Fruit fly (Drosophila melanogaster) whole organism, embryonic: ENCODE data around the gene UQCR-6.4L.

Experiments used
- Abd-B ChIP-seq: fragments of 200-800 bp; sonication (Bioruptor generic); optimal IDR thresholded peaks from 2 replicates; lab custom pipeline; 2018; ENCODE audit warnings: missing biosample characterization, mild to moderate bottlenecking, missing genetic modification characterization, moderate library complexity
- Antp ChIP-seq: fragments of 200-800 bp; sonication (Bioruptor generic); optimal IDR thresholded peaks from 3 replicates; lab custom pipeline; 2016; ENCODE audit warnings: missing biosample characterization, missing genetic modification characterization
- Asciz ChIP-seq: fragments of 200-800 bp; sonication (Bioruptor generic); optimal IDR thresholded peaks from 2 replicates; lab custom pipeline; 2017; ENCODE audit warnings: missing biosample characterization, mild to moderate bottlenecking, missing genetic modification characterization, missing genetic modification reagents
- CG10543 ChIP-seq: fragments of 200-800 bp; sonication (Bioruptor generic); optimal IDR thresholded peaks from 3 replicates; lab custom pipeline; 2017; ENCODE audit warnings: missing biosample characterization, mild to moderate bottlenecking, missing genetic modification characterization, moderate library complexity
- CG10979 ChIP-seq: fragments of 200-800 bp; sonication (Bioruptor generic); optimal IDR thresholded peaks from 2 replicates; lab custom pipeline; 2018; ENCODE audit warnings: missing biosample characterization, mild to moderate bottlenecking, missing genetic modification characterization, moderate library complexity
- CG12391 ChIP-seq: fragments of 200-800 bp; sonication (Bioruptor generic); optimal IDR thresholded peaks from 3 replicates; lab custom pipeline; 2018; ENCODE audit warnings: missing biosample characterization, mild to moderate bottlenecking, missing genetic modification characterization, moderate library complexity
- CG14710 ChIP-seq: fragments of 200-800 bp; sonication (Bioruptor generic); optimal IDR thresholded peaks from 3 replicates; lab custom pipeline; 2019; ENCODE audit warnings: missing biosample characterization, mild to moderate bottlenecking, missing genetic modification characterization, moderate library complexity
- CG14965 ChIP-seq: fragments of 200-800 bp; sonication (Bioruptor generic); optimal IDR thresholded peaks from 2 replicates; lab custom pipeline; 2016; ENCODE audit warnings: missing biosample characterization, missing genetic modification characterization, borderline replicate concordance
- CG18619 ChIP-seq: fragments of 200-800 bp; sonication (Bioruptor generic); optimal IDR thresholded peaks from 3 replicates; lab custom pipeline; 2017; ENCODE audit warnings: missing biosample characterization, mild to moderate bottlenecking, missing genetic modification characterization
- CG2116 ChIP-seq: fragments of 200-800 bp; sonication (Bioruptor generic); optimal IDR thresholded peaks from 3 replicates; lab custom pipeline; 2018; ENCODE audit warnings: missing biosample characterization, mild to moderate bottlenecking, missing genetic modification characterization
- CG32767 ChIP-seq: fragments of 200-800 bp; sonication (Bioruptor generic); IDR thresholded peaks from 2 replicates; pipeline ENCODE4 v1.3.6; 2022; ENCODE audit warnings: missing biosample characterization, missing genetic modification characterization
- CG3281 ChIP-seq: fragments of 200-800 bp; sonication (Bioruptor generic); optimal IDR thresholded peaks from 3 replicates; lab custom pipeline; 2017; ENCODE audit warnings: missing biosample characterization, mild to moderate bottlenecking, missing genetic modification characterization
- CG4820 ChIP-seq: fragments of 200-800 bp; sonication (Bioruptor generic); optimal IDR thresholded peaks from 3 replicates; lab custom pipeline; 2016; ENCODE audit warnings: missing biosample characterization, missing genetic modification characterization
- CG6272 ChIP-seq: fragments of 200-800 bp; sonication (Bioruptor generic); IDR thresholded peaks from 2 replicates; pipeline ENCODE4 v1.3.6; 2022; ENCODE audit warnings: missing biosample characterization, missing genetic modification characterization
- CG8089 ChIP-seq: fragments of 200-800 bp; sonication (Bioruptor generic); optimal IDR thresholded peaks from 3 replicates; lab custom pipeline; 2016; ENCODE audit warnings: missing biosample characterization, missing genetic modification characterization
- CG8388 ChIP-seq: fragments of 200-800 bp; sonication (Bioruptor generic); optimal IDR thresholded peaks from 2 replicates; lab custom pipeline; 2019; ENCODE audit warnings: missing biosample characterization, mild to moderate bottlenecking, missing genetic modification characterization, moderate library complexity
- CG9437 ChIP-seq: fragments of 200-800 bp; sonication (Bioruptor generic); optimal IDR thresholded peaks from 2 replicates; lab custom pipeline; 2018; ENCODE audit warnings: missing biosample characterization, mild to moderate bottlenecking, missing genetic modification characterization
- Dad ChIP-seq: fragments of 200-800 bp; sonication (Bioruptor generic); optimal IDR thresholded peaks from 3 replicates; lab custom pipeline; 2016; ENCODE audit warnings: missing biosample characterization, missing genetic modification characterization
- Dbx ChIP-seq: fragments of 200-800 bp; sonication (Bioruptor generic); IDR thresholded peaks from 3 replicates; pipeline ENCODE4 v1.3.6; 2022; ENCODE audit warnings: missing biosample characterization, missing genetic modification characterization
- Doc3 ChIP-seq: fragments of 200-800 bp; sonication (Bioruptor generic); IDR thresholded peaks from 3 replicates; pipeline ENCODE4 v1.3.6; 2022; ENCODE audit warnings: missing biosample characterization, missing genetic modification characterization; ENCODE audit not compliant: partially characterized antibody
- Dref ChIP-seq: fragments of 200-800 bp; sonication (Bioruptor generic); IDR thresholded peaks from 2 replicates; pipeline ENCODE4 v1.3.6; 2022; ENCODE audit warnings: missing biosample characterization, missing genetic modification characterization
- Gsc ChIP-seq: fragments of 200-800 bp; sonication (Bioruptor generic); IDR thresholded peaks from 2 replicates; pipeline ENCODE4 v1.3.6; 2022; ENCODE audit warnings: missing biosample characterization, missing genetic modification characterization
- H15 ChIP-seq: fragments of 200-800 bp; sonication (Bioruptor generic); IDR thresholded peaks from 3 replicates; pipeline ENCODE4 v1.3.6; 2022; ENCODE audit warnings: missing biosample characterization, missing genetic modification characterization
- H2.0 ChIP-seq: fragments of 200-800 bp; sonication (Bioruptor generic); IDR thresholded peaks from 2 replicates; pipeline ENCODE4 v1.3.6; 2022; ENCODE audit warnings: missing biosample characterization, missing genetic modification characterization
- HLH54F ChIP-seq: fragments of 200-800 bp; sonication (Bioruptor generic); optimal IDR thresholded peaks from 3 replicates; lab custom pipeline; 2016; ENCODE audit warnings: missing biosample characterization, missing genetic modification characterization
- Hmr ChIP-seq: fragments of 200-800 bp; sonication (Bioruptor generic); optimal IDR thresholded peaks from 3 replicates; lab custom pipeline; 2017; ENCODE audit warnings: mild to moderate bottlenecking, missing biosample characterization, missing genetic modification reagents, missing genetic modification characterization
- Lim3 ChIP-seq: fragments of 200-800 bp; sonication (Bioruptor generic); IDR thresholded peaks from 2 replicates; pipeline ENCODE4 v1.3.6; 2022; ENCODE audit warnings: missing biosample characterization, missing genetic modification characterization
- Lpt ChIP-seq: fragments of >200 bp; optimal IDR thresholded peaks from 2 replicates; lab custom pipeline; 2018; ENCODE audit warnings: missing biosample characterization, missing genetic modification characterization
- Mrtf ChIP-seq: fragments of 200-800 bp; sonication (Bioruptor generic); IDR thresholded peaks from 3 replicates; pipeline ENCODE4 v1.3.6; 2022; ENCODE audit warnings: missing biosample characterization, missing genetic modification characterization
- Neu2 ChIP-seq: fragments of 200-800 bp; sonication (Bioruptor generic); optimal IDR thresholded peaks from 3 replicates; lab custom pipeline; 2016; ENCODE audit warnings: missing biosample characterization, missing genetic modification characterization, borderline replicate concordance
- Sox102F ChIP-seq: fragments of 200-800 bp; sonication (Bioruptor generic); optimal IDR thresholded peaks from 2 replicates; lab custom pipeline; 2018; ENCODE audit warnings: missing biosample characterization, mild to moderate bottlenecking, missing genetic modification characterization, moderate library complexity
- aop ChIP-seq: fragments of 200-800 bp; sonication (Bioruptor generic); IDR thresholded peaks from 2 replicates; pipeline ENCODE4 v1.3.6; 2022; ENCODE audit warnings: missing biosample characterization, missing genetic modification characterization
- bigmax ChIP-seq: fragments of 200-800 bp; sonication (Bioruptor generic); optimal IDR thresholded peaks from 2 replicates; lab custom pipeline; 2018; ENCODE audit warnings: missing biosample characterization, mild to moderate bottlenecking, missing genetic modification characterization
- bowl ChIP-seq: fragments of 200-800 bp; sonication (Bioruptor generic); IDR thresholded peaks from 2 replicates; pipeline ENCODE4 v1.3.6; 2022; ENCODE audit warnings: missing biosample characterization, missing genetic modification characterization
- bsh ChIP-seq, 2 experiments: fragments of 200-800 bp; sonication (Bioruptor generic); optimal IDR thresholded peaks; 2 replicates each; lab custom pipeline; 2017 to 2018; ENCODE audit warnings: mild to moderate bottlenecking in 2 of 2, missing biosample characterization in 2 of 2, missing genetic modification characterization in 2 of 2, moderate library complexity in 1 of 2
- cad ChIP-seq: fragments of >200 bp; optimal IDR thresholded peaks from 2 replicates; lab custom pipeline; 2017; ENCODE audit warnings: missing biosample characterization, missing genetic modification characterization
- crol ChIP-seq: fragments of 200-800 bp; sonication (Bioruptor generic); IDR thresholded peaks from 2 replicates; pipeline ENCODE4 v1.3.6; 2022; ENCODE audit warnings: missing biosample characterization, missing genetic modification characterization
- danr ChIP-seq: fragments of 200-800 bp; sonication (Bioruptor generic); IDR thresholded peaks from 2 replicates; pipeline ENCODE4 v1.3.6; 2022; ENCODE audit warnings: missing biosample characterization, missing genetic modification characterization
- dimm ChIP-seq: fragments of 200-800 bp; sonication (Bioruptor generic); IDR thresholded peaks from 2 replicates; pipeline ENCODE4 v1.3.6; 2022; ENCODE audit warnings: missing biosample characterization, missing genetic modification characterization
- dpn ChIP-seq, 2 experiments: fragments of 200-800 bp; sonication (Bioruptor generic); optimal IDR thresholded peaks; 3 replicates each; lab custom pipeline; 2016; ENCODE audit warnings: missing biosample characterization in 2 of 2, missing genetic modification characterization in 2 of 2
- eyg ChIP-seq: fragments of 200-800 bp; sonication (Bioruptor generic); optimal IDR thresholded peaks from 3 replicates; lab custom pipeline; 2016; ENCODE audit warnings: missing biosample characterization, missing genetic modification characterization
- h ChIP-seq: fragments of >200 bp; optimal IDR thresholded peaks from 2 replicates; lab custom pipeline; 2017
- hbn ChIP-seq: fragments of 200-800 bp; sonication (Bioruptor generic); IDR thresholded peaks from 2 replicates; pipeline ENCODE4 v1.3.6; 2022; ENCODE audit warnings: missing biosample characterization, missing genetic modification characterization; ENCODE audit not compliant: partially characterized antibody
- lmd ChIP-seq: fragments of 200-800 bp; sonication (Bioruptor generic); IDR thresholded peaks from 2 replicates; pipeline ENCODE4 v1.3.6; 2022; ENCODE audit warnings: missing biosample characterization, missing genetic modification characterization
- odd ChIP-seq: fragments of 200-800 bp; sonication (Bioruptor generic); optimal IDR thresholded peaks from 2 replicates; lab custom pipeline; 2017; ENCODE audit warnings: missing biosample characterization, mild to moderate bottlenecking, missing genetic modification characterization
- sna ChIP-seq: fragments of 200-800 bp; sonication (Bioruptor generic); IDR thresholded peaks from 2 replicates; pipeline ENCODE4 v1.3.6; 2022; ENCODE audit warnings: missing biosample characterization, missing genetic modification characterization; ENCODE audit not compliant: partially characterized antibody
- sug ChIP-seq: fragments of 200-800 bp; optimal IDR thresholded peaks from 2 replicates; lab custom pipeline; 2019; ENCODE audit warnings: missing biosample characterization, mild to moderate bottlenecking, missing genetic modification characterization, moderate library complexity
- tin ChIP-seq: fragments of 200-800 bp; sonication (Bioruptor generic); optimal IDR thresholded peaks from 3 replicates; lab custom pipeline; 2016; ENCODE audit warnings: missing biosample characterization, missing genetic modification characterization
- trem ChIP-seq: fragments of 200-800 bp; optimal IDR thresholded peaks from 3 replicates; lab custom pipeline; 2019; ENCODE audit warnings: missing biosample characterization, mild to moderate bottlenecking, missing genetic modification characterization, moderate library complexity

UQCR-6.4L gene

dm6 chr3L:16574307-16574946, 7.9 kb downstream of the UQCR-6.4L start, which contains the start of gene mbf1 (continued):
- TF ChIP-seq Doc3 (GFP tag; lab: Robert Waterston, UW) (peak; percentile 29; the same call in 1 of the 3 replicates), danr (GFP tag; lab: Robert Waterston, UW) (no peak), bsh (GFP tag; optimal IDR thresholded peaks at IDR 0.05; lab: Kevin White, UChicago) (peak in 1 of 2 experiments; percentile 1), CG14965 (GFP tag; lab: Kevin White, UChicago) (no peak), CG4820 (GFP tag; lab: Kevin White, UChicago) (no peak), sug (tag; lab: Kevin White, UChicago) (peak; percentile 39), aop (GFP tag; lab: Robert Waterston, UW) (no peak), CG8388 (GFP tag; lab: Kevin White, UChicago) (no peak)

- no peak for TF ChIP-seq cad
- no peak for TF ChIP-seq CG3281 (GFP tag; lab: Kevin White, UChicago)
- TF ChIP-seq Mrtf: no peak
- TF ChIP-seq CG32767 (GFP tag; lab: Robert Waterston, UW): no peak
- TF ChIP-seq crol (GFP tag; lab: Robert Waterston, UW): no peak
- no peak for TF ChIP-seq HLH54F (GFP tag; lab: Kevin White, UChicago)
- no peak for TF ChIP-seq Dad (GFP tag; lab: Kevin White, UChicago)
- no peak for TF ChIP-seq H2.0 (GFP tag; lab: Robert Waterston, UW)
- TF ChIP-seq CG2116 (GFP tag; lab: Kevin White, UChicago): peak; percentile 55
- no peak for TF ChIP-seq lmd (GFP tag; lab: Robert Waterston, UW)
- TF ChIP-seq CG6272 (GFP tag; lab: Robert Waterston, UW): no peak
- TF ChIP-seq CG10543: no peak
- TF ChIP-seq CG12391: no peak
- TF ChIP-seq CG8089: no peak
- peak; percentile 12 for TF ChIP-seq CG14710 (tag; lab: Kevin White, UChicago)
- TF ChIP-seq Asciz (GFP tag; lab: Kevin White, UChicago): no peak
- peak; percentile 62 for TF ChIP-seq Neu2 (GFP tag; lab: Kevin White, UChicago)
- no peak for TF ChIP-seq Sox102F
- no peak for TF ChIP-seq Dbx (GFP tag; lab: Robert Waterston, UW)
- no peak for TF ChIP-seq Gsc (GFP tag; lab: Robert Waterston, UW)
- TF ChIP-seq hbn: peak; percentile 44; the same call in 1 of the 2 replicates
- TF ChIP-seq dpn (GFP tag; optimal IDR thresholded peaks at IDR 0.05; lab: Kevin White, UChicago): no peak
- no peak for TF ChIP-seq CG18619 (GFP tag; lab: Kevin White, UChicago)
- TF ChIP-seq dimm (GFP tag; lab: Robert Waterston, UW): no peak
- TF ChIP-seq CG10979 (tag; lab: Kevin White, UChicago): no peak
- no peak for TF ChIP-seq danr (GFP tag; lab: Robert Waterston, UW)
- TF ChIP-seq sna (GFP tag; lab: Robert Waterston, UW): no peak
- no peak for TF ChIP-seq tin (GFP tag; lab: Kevin White, UChicago)
- TF ChIP-seq H15 (GFP tag; lab: Robert Waterston, UW): no peak
- no peak for TF ChIP-seq Lim3 (GFP tag; lab: Robert Waterston, UW)
- TF ChIP-seq CG9437 (GFP tag; lab: Kevin White, UChicago): no peak
- no peak for TF ChIP-seq Hmr (GFP tag; lab: Kevin White, UChicago)
- no peak for TF ChIP-seq Abd-B (GFP tag; lab: Kevin White, UChicago)
- TF ChIP-seq h (lab: Kevin White, UChicago): no peak
- TF ChIP-seq odd (GFP tag; lab: Kevin White, UChicago): no peak
- no peak for TF ChIP-seq Antp (GFP tag; lab: Kevin White, UChicago)
- peak; percentile 19 for TF ChIP-seq trem (tag; lab: Kevin White, UChicago)
- TF ChIP-seq bigmax (GFP tag; lab: Kevin White, UChicago): no peak
- TF ChIP-seq Lpt: no peak
- no peak for TF ChIP-seq eyg (GFP tag; lab: Kevin White, UChicago)
- peak; percentile 38; the same call in 1 of the 2 replicates for TF ChIP-seq Dref (GFP tag; lab: Robert Waterston, UW)
- no peak for TF ChIP-seq bowl
These were observed 13.5 kb downstream of the UQCR-6.4L start, which contains the start of gene nxf2 for dm6 chr3L:16580049-16580448. Gene nxf2, minus strand, starts transcription at chr3L:16580306.
